Fruit fly (Drosophila melanogaster) whole organism, embryonic: ENCODE data around the gene CG31445.

Experiments
- Asciz ChIP-seq: fragments of 200-800 bp; sonication (Bioruptor generic); optimal IDR thresholded peaks from 2 replicates; lab custom pipeline; 2017; ENCODE audit warnings: missing biosample characterization, mild to moderate bottlenecking, missing genetic modification characterization, missing genetic modification reagents
- Atf-2 ChIP-seq: fragments of 200-800 bp; sonication (Bioruptor generic); optimal IDR thresholded peaks from 2 replicates; lab custom pipeline; 2016; ENCODE audit warnings: missing biosample characterization, missing genetic modification characterization
- CG10366 ChIP-seq: fragments of 200-800 bp; sonication (Bioruptor generic); IDR thresholded peaks from 2 replicates; pipeline ENCODE4 v1.3.6; 2022; ENCODE audit warnings: missing biosample characterization, missing genetic modification characterization
- CG10462 ChIP-seq: fragments of 200-800 bp; sonication (Bioruptor generic); optimal IDR thresholded peaks from 2 replicates; lab custom pipeline; 2016; ENCODE audit warnings: missing biosample characterization, missing genetic modification characterization
- CG10543 ChIP-seq: fragments of 200-800 bp; sonication (Bioruptor generic); optimal IDR thresholded peaks from 3 replicates; lab custom pipeline; 2017; ENCODE audit warnings: missing biosample characterization, mild to moderate bottlenecking, missing genetic modification characterization, moderate library complexity
- CG11560 ChIP-seq: fragments of 200-800 bp; sonication (Bioruptor generic); IDR thresholded peaks from 3 replicates; pipeline ENCODE4 v1.3.6; 2022; ENCODE audit warnings: missing biosample characterization, missing genetic modification characterization
- CG12104 ChIP-seq: fragments of 200-800 bp; sonication (Bioruptor generic); optimal IDR thresholded peaks from 3 replicates; lab custom pipeline; 2016; ENCODE audit warnings: missing biosample characterization, missing genetic modification characterization
- CG1233 ChIP-seq: fragments of 200-800 bp; sonication (Bioruptor generic); optimal IDR thresholded peaks from 4 replicates; lab custom pipeline; 2018; ENCODE audit warnings: missing biosample characterization, mild to moderate bottlenecking, missing genetic modification characterization
- CG15073 ChIP-seq: fragments of 200-800 bp; sonication (Bioruptor generic); optimal IDR thresholded peaks from 2 replicates; lab custom pipeline; 2016; ENCODE audit warnings: missing biosample characterization, missing genetic modification characterization
- CG15696 ChIP-seq: fragments of 200-800 bp; sonication (Bioruptor generic); optimal IDR thresholded peaks from 2 replicates; lab custom pipeline; 2019; ENCODE audit warnings: missing biosample characterization, mild to moderate bottlenecking, missing genetic modification characterization, moderate library complexity
- CG16779 ChIP-seq: fragments of 200-800 bp; sonication (Bioruptor generic); IDR thresholded peaks from 2 replicates; pipeline ENCODE4 v1.3.6; 2022; ENCODE audit warnings: missing biosample characterization, missing genetic modification characterization
- CG16813 ChIP-seq: fragments of 200-800 bp; sonication (Bioruptor generic); IDR thresholded peaks from 3 replicates; pipeline ENCODE4 v1.3.6; 2022; ENCODE audit warnings: missing biosample characterization, missing genetic modification characterization; ENCODE audit not compliant: partially characterized antibody
- CG18599 ChIP-seq: fragments of 200-800 bp; sonication (Bioruptor generic); optimal IDR thresholded peaks from 3 replicates; lab custom pipeline; 2017; ENCODE audit warnings: missing biosample characterization, missing genetic modification characterization, mild to moderate bottlenecking, moderate library complexity, missing genetic modification reagents
- CG30431 ChIP-seq: fragments of 200-800 bp; sonication (Bioruptor generic); optimal IDR thresholded peaks from 2 replicates; lab custom pipeline; 2017; ENCODE audit warnings: missing biosample characterization, missing genetic modification characterization
- CG31388 ChIP-seq: fragments of 200-800 bp; sonication (Bioruptor generic); optimal IDR thresholded peaks from 2 replicates; lab custom pipeline; 2016; ENCODE audit warnings: missing biosample characterization, missing genetic modification characterization
- CG34224 ChIP-seq: fragments of 200-800 bp; sonication (Bioruptor generic); IDR thresholded peaks from 3 replicates; pipeline ENCODE4 v1.3.6; 2022; ENCODE audit warnings: missing biosample characterization, missing genetic modification characterization; ENCODE audit not compliant: partially characterized antibody
- CG3726 ChIP-seq: fragments of 200-800 bp; sonication (Bioruptor generic); IDR thresholded peaks from 3 replicates; pipeline ENCODE4, ENCODE4 v1.3.6; 2022; ENCODE audit warnings: missing biosample characterization, missing genetic modification characterization
- CG4424 ChIP-seq: fragments of 200-800 bp; sonication (Bioruptor generic); optimal IDR thresholded peaks from 3 replicates; lab custom pipeline; 2016; ENCODE audit warnings: missing biosample characterization, missing genetic modification characterization
- CG7271 ChIP-seq: fragments of 200-800 bp; sonication (Bioruptor generic); optimal IDR thresholded peaks from 2 replicates; lab custom pipeline; 2018; ENCODE audit warnings: missing biosample characterization, mild to moderate bottlenecking, missing genetic modification characterization, moderate library complexity
- CG8089 ChIP-seq: fragments of 200-800 bp; sonication (Bioruptor generic); optimal IDR thresholded peaks from 3 replicates; lab custom pipeline; 2016; ENCODE audit warnings: missing biosample characterization, missing genetic modification characterization
- CG8359 ChIP-seq: fragments of 200-800 bp; sonication (Bioruptor generic); optimal IDR thresholded peaks from 2 replicates; lab custom pipeline; 2017; ENCODE audit warnings: missing biosample characterization, mild to moderate bottlenecking, missing genetic modification characterization, borderline replicate concordance
- CG8765 ChIP-seq: fragments of 200-800 bp; sonication (Bioruptor generic); IDR thresholded peaks from 2 replicates; pipeline ENCODE4 v1.3.6; 2022; ENCODE audit warnings: missing biosample characterization, missing genetic modification characterization
- CoRest ChIP-seq: fragments of 200-800 bp; sonication (Bioruptor generic); optimal IDR thresholded peaks from 3 replicates; lab custom pipeline; 2018; ENCODE audit warnings: missing biosample characterization, mild to moderate bottlenecking, missing genetic modification characterization, moderate library complexity
- D19B ChIP-seq: fragments of 200-800 bp; sonication (Bioruptor generic); optimal IDR thresholded peaks from 2 replicates; lab custom pipeline; 2017; ENCODE audit warnings: missing biosample characterization, mild to moderate bottlenecking, missing genetic modification characterization
- Hr39 ChIP-seq: fragments of >200 bp; optimal IDR thresholded peaks from 2 replicates; lab custom pipeline; 2017
- MBD-R2 ChIP-seq: fragments of 200-800 bp; sonication (Bioruptor generic); IDR thresholded peaks from 2 replicates; pipeline ENCODE4 v1.3.6; 2022; ENCODE audit warnings: missing biosample characterization, missing genetic modification characterization
- MTF-1 ChIP-seq: fragments of 200-800 bp; sonication (Bioruptor generic); optimal IDR thresholded peaks from 2 replicates; lab custom pipeline; 2018; ENCODE audit warnings: missing biosample characterization, mild to moderate bottlenecking, missing genetic modification characterization, borderline replicate concordance
- Neu2 ChIP-seq: fragments of 200-800 bp; sonication (Bioruptor generic); optimal IDR thresholded peaks from 3 replicates; lab custom pipeline; 2016; ENCODE audit warnings: missing biosample characterization, missing genetic modification characterization, borderline replicate concordance
- Nf-YB ChIP-seq: fragments of 200-800 bp; sonication (Bioruptor generic); optimal IDR thresholded peaks from 3 replicates; lab custom pipeline; 2019; ENCODE audit warnings: missing biosample characterization, mild to moderate bottlenecking, missing genetic modification characterization, moderate library complexity
- Opbp ChIP-seq: fragments of 200-800 bp; sonication (Bioruptor generic); IDR thresholded peaks from 3 replicates; pipeline ENCODE4 v1.3.6; 2022; ENCODE audit warnings: missing biosample characterization, missing genetic modification characterization; ENCODE audit not compliant: partially characterized antibody
- Sox102F ChIP-seq: fragments of 200-800 bp; sonication (Bioruptor generic); optimal IDR thresholded peaks from 2 replicates; lab custom pipeline; 2018; ENCODE audit warnings: missing biosample characterization, mild to moderate bottlenecking, missing genetic modification characterization, moderate library complexity
- Sry-β ChIP-seq: fragments of 200-800 bp; sonication (Bioruptor generic); optimal IDR thresholded peaks from 2 replicates; lab custom pipeline; 2018; ENCODE audit warnings: missing biosample characterization, mild to moderate bottlenecking, missing genetic modification characterization, moderate library complexity
- Taf1 ChIP-seq: fragments of 200-800 bp; sonication (Bioruptor generic); IDR thresholded peaks from 2 replicates; pipeline ENCODE4 v1.3.6; 2022; ENCODE audit warnings: missing biosample characterization, missing genetic modification characterization
- YL-1 ChIP-seq: fragments of 200-800 bp; sonication (Bioruptor generic); optimal IDR thresholded peaks from 3 replicates; lab custom pipeline; 2017; ENCODE audit warnings: missing biosample characterization, mild to moderate bottlenecking, missing genetic modification characterization
- ase ChIP-seq: fragments of 200-800 bp; sonication (Bioruptor generic); IDR thresholded peaks from 3 replicates; pipeline ENCODE4 v1.3.6; 2022; ENCODE audit warnings: missing biosample characterization, missing genetic modification characterization
- bsh ChIP-seq, 2 experiments: fragments of 200-800 bp; sonication (Bioruptor generic); optimal IDR thresholded peaks; 2 replicates each; lab custom pipeline; 2017 to 2018; ENCODE audit warnings: mild to moderate bottlenecking in 2 of 2, missing biosample characterization in 2 of 2, missing genetic modification characterization in 2 of 2, moderate library complexity in 1 of 2
- crol ChIP-seq: fragments of 200-800 bp; sonication (Bioruptor generic); IDR thresholded peaks from 2 replicates; pipeline ENCODE4 v1.3.6; 2022; ENCODE audit warnings: missing biosample characterization, missing genetic modification characterization
- cwo ChIP-seq: fragments of 200-800 bp; sonication (Bioruptor generic); optimal IDR thresholded peaks from 3 replicates; lab custom pipeline; 2017; ENCODE audit warnings: missing biosample characterization, missing genetic modification characterization, mild to moderate bottlenecking, moderate library complexity, missing genetic modification reagents
- dmrt99B ChIP-seq: fragments of 200-800 bp; sonication (Bioruptor generic); optimal IDR thresholded peaks from 2 replicates; lab custom pipeline; 2018; ENCODE audit warnings: missing biosample characterization, mild to moderate bottlenecking, missing genetic modification characterization, moderate library complexity
- fd3F ChIP-seq: fragments of 200-800 bp; sonication (Bioruptor generic); optimal IDR thresholded peaks from 2 replicates; lab custom pipeline; 2018; ENCODE audit warnings: missing biosample characterization, mild to moderate bottlenecking, missing genetic modification characterization, moderate library complexity
- fru ChIP-seq: fragments of >200 bp; optimal IDR thresholded peaks from 2 replicates; lab custom pipeline; 2017
- fu2 ChIP-seq: fragments of 200-800 bp; sonication (Bioruptor generic); optimal IDR thresholded peaks from 2 replicates; lab custom pipeline; 2016; ENCODE audit warnings: missing biosample characterization, missing genetic modification characterization
- gfzf ChIP-seq: fragments of 200-800 bp; sonication (Bioruptor generic); optimal IDR thresholded peaks from 2 replicates; lab custom pipeline; 2016; ENCODE audit warnings: missing biosample characterization, mild to moderate bottlenecking, missing genetic modification characterization, moderate library complexity
- gt ChIP-seq: fragments of 200-800 bp; sonication (Bioruptor generic); IDR thresholded peaks from 2 replicates; pipeline ENCODE4 v1.3.6; 2022; ENCODE audit warnings: missing biosample characterization, missing genetic modification characterization
- insv ChIP-seq, 2 experiments: fragments of 200-800 bp; sonication (Bioruptor generic); optimal IDR thresholded peaks; 3 replicates each; lab custom pipeline; 2016 to 2018; ENCODE audit warnings: missing biosample characterization in 2 of 2, missing genetic modification characterization in 2 of 2
- nerfin-2 ChIP-seq: fragments of 200-800 bp; sonication (Bioruptor generic); IDR thresholded peaks from 2 replicates; pipeline ENCODE4 v1.3.6; 2022; ENCODE audit warnings: missing biosample characterization, missing genetic modification characterization; ENCODE audit not compliant: partially characterized antibody
- pan ChIP-seq, 4 experiments: fragments of >200 bp in 3 of 4; fragments of 200-800 bp in 1 of 4; sonication (Bioruptor generic) in 1 of 4; optimal IDR thresholded peaks in 3 of 4; IDR thresholded peaks in 1 of 4; 2 replicates each; pipeline versions ENCODE4 v1.3.6 to Lab custom; 2017 to 2022; ENCODE audit warnings: missing biosample characterization in 2 of 4, missing genetic modification characterization in 2 of 4, mixed read lengths in 1 of 4
- sens ChIP-seq: fragments of 200-800 bp; sonication (Bioruptor generic); peaks from one replicate; lab custom pipeline; 2016; ENCODE audit warnings: missing biosample characterization, missing genetic modification characterization
- usp ChIP-seq: fragments of >200 bp; optimal IDR thresholded peaks from 2 replicates; lab custom pipeline; 2017; ENCODE audit warnings: missing biosample characterization, missing genetic modification characterization
- zfh2 ChIP-seq: fragments of 200-800 bp; sonication (Bioruptor generic); optimal IDR thresholded peaks from 2 replicates; lab custom pipeline; 2016; ENCODE audit warnings: missing biosample characterization, missing genetic modification characterization

CG31445 gene

dm6 chr3R:29214262-29214661 is 30.4 kb downstream of the CG31445 start (continued):
- peak; percentile 92 for TF ChIP-seq CG11560 (tag; lab: Robert Waterston, UW)
- TF ChIP-seq Asciz (GFP tag; lab: Kevin White, UChicago), result peak; percentile 99
- TF ChIP-seq CG4424 (GFP tag; lab: Kevin White, UChicago), result peak; percentile 99
- TF ChIP-seq CG3726, result peak; percentile 99
- peak; percentile 99 for TF ChIP-seq Sox102F (GFP tag; lab: Kevin White, UChicago)
- TF ChIP-seq gfzf (GFP tag; lab: Kevin White, UChicago), result peak; percentile 44
- peak; percentile 98 for TF ChIP-seq MTF-1
- peak; percentile 100 for TF ChIP-seq sens (GFP tag; lab: Kevin White, UChicago)
- peak; percentile 98 for TF ChIP-seq fd3F (GFP tag; lab: Kevin White, UChicago)
- TF ChIP-seq CG34224, result peak; percentile 25; the same call in 1 of the 3 replicates
- TF ChIP-seq Opbp (GFP tag; lab: Robert Waterston, UW), result peak; percentile 68
- no peak for TF ChIP-seq Hr39 (lab: Kevin White, UChicago)
- TF ChIP-seq CG16779, result peak; percentile 99
- TF ChIP-seq fu2 (GFP tag; lab: Kevin White, UChicago), result peak; percentile 97
- peak; percentile 98 for TF ChIP-seq gt (GFP tag; lab: Robert Waterston, UW)
- TF ChIP-seq zfh2 (GFP tag; lab: Kevin White, UChicago), result peak; percentile 99
- peak; percentile 99 for TF ChIP-seq CG10462
- TF ChIP-seq Sry-β (GFP tag; lab: Kevin White, UChicago), result peak; percentile 75
- TF ChIP-seq CG31388 (GFP tag; lab: Kevin White, UChicago), result peak; percentile 98
- TF ChIP-seq nerfin-2 (GFP tag; lab: Robert Waterston, UW), result no peak
- TF ChIP-seq YL-1 (GFP tag; lab: Kevin White, UChicago), result peak; percentile 99
- peak; percentile 92 for TF ChIP-seq CG15073
- TF ChIP-seq CG18599 (GFP tag; lab: Kevin White, UChicago), result peak; percentile 99
- TF ChIP-seq CG1233 (GFP tag; lab: Kevin White, UChicago), result peak; percentile 99
- TF ChIP-seq CG7271 (tag; lab: Kevin White, UChicago), result peak; percentile 100
- TF ChIP-seq dmrt99B (tag; lab: Kevin White, UChicago), result peak; percentile 99
- peak; percentile 96 for TF ChIP-seq CG8359 (GFP tag; lab: Kevin White, UChicago)
- TF ChIP-seq ase (GFP tag; lab: Robert Waterston, UW), result peak; percentile 99
- TF ChIP-seq cwo, result peak; percentile 98
- peak; percentile 87 for TF ChIP-seq crol
- TF ChIP-seq CG10366 (GFP tag; lab: Robert Waterston, UW), result peak; percentile 99
- peak; percentile 99 for TF ChIP-seq CG30431 (GFP tag; lab: Kevin White, UChicago)
- no peak for TF ChIP-seq usp
- peak; percentile 99 for TF ChIP-seq CoRest (tag; lab: Kevin White, UChicago)
- TF ChIP-seq fru (lab: Kevin White, UChicago), result no peak
- TF ChIP-seq Taf1, result peak; percentile 98
- TF ChIP-seq CG10543 (GFP tag; lab: Kevin White, UChicago), result peak; percentile 99
- TF ChIP-seq D19B, result peak; percentile 96
- TF ChIP-seq Atf-2 (GFP tag; lab: Kevin White, UChicago), result peak; percentile 99
- TF ChIP-seq CG12104 (GFP tag; lab: Kevin White, UChicago), result peak; percentile 99
- TF ChIP-seq Neu2, result peak; percentile 98
- TF ChIP-seq pan (optimal IDR thresholded peaks at IDR 0.05; lab: Kevin White, UChicago), result no peak
- TF ChIP-seq pan (GFP tag; optimal IDR thresholded peaks at IDR 0.05 in 1 of 2, IDR thresholded peaks at IDR 0.05 in 1 of 2), result peak in 1 of 2 experiments; percentile 99
- TF ChIP-seq MBD-R2 (GFP tag; lab: Robert Waterston, UW), result peak; percentile 99
- peak; percentile 99 for TF ChIP-seq CG8089 (GFP tag; lab: Kevin White, UChicago)
- TF ChIP-seq CG15696 (tag; lab: Kevin White, UChicago), result peak; percentile 100
- TF ChIP-seq CG16813, result no peak
- peak; percentile 99 for TF ChIP-seq CG8765 (GFP tag; lab: Robert Waterston, UW)
- TF ChIP-seq Nf-YB (GFP tag; lab: Kevin White, UChicago), result peak; percentile 91
- peak; percentile 99 to 100 for TF ChIP-seq bsh (GFP tag; optimal IDR thresholded peaks at IDR 0.05; lab: Kevin White, UChicago)
- peak; percentile 82 to 85 for TF ChIP-seq insv (GFP tag; optimal IDR thresholded peaks at IDR 0.05; lab: Kevin White, UChicago)
